Worm (Caenorhabditis elegans) whole organism, L4 larva: ENCODE measurements around the gene cal-3.

Source experiments
- lin-1 ChIP-seq: fragments of 200-800 bp; sonication (Bioruptor generic); IDR thresholded peaks from 2 replicates; pipeline ENCODE4 v1.3.6; 2022; ENCODE audit warnings: missing genetic modification reagents, missing genetic modification characterization, missing compliant biosample characterization
- mxl-2 ChIP-seq: fragments of 200-800 bp; sonication (Bioruptor generic); conservative IDR thresholded peaks from 2 replicates; pipeline ENCODE4 v1.3.6; 2022; ENCODE audit warnings: missing genetic modification reagents, missing genetic modification characterization, missing compliant biosample characterization
- pha-4 ChIP-seq, 2 experiments: fragments of 150-350 bp in 1 of 2; fragments of 200-800 bp in 1 of 2; sonication (Bioruptor generic) in 1 of 2; IDR thresholded peaks in 1 of 2; optimal IDR thresholded peaks in 1 of 2; 2 replicates each; pipeline versions ENCODE4 v1.3.6 to Lab custom; 2014 to 2022; ENCODE audit warnings: missing genetic modification characterization in 2 of 2, missing genetic modification reagents in 2 of 2, missing biosample characterization in 1 of 2, missing compliant biosample characterization in 1 of 2
- unc-39 ChIP-seq: sonication (generic microtip); optimal IDR thresholded peaks from 2 replicates; lab custom pipeline; 2017; ENCODE audit warnings: missing biosample characterization, missing genetic modification characterization

ce11 chrIV:3807545-3807944 lies 27.4 kb downstream of the cal-3 start:
- TF ChIP-seq lin-1: no peak
- no peak for TF ChIP-seq mxl-2 (GFP tag; lab: Robert Waterston, UW)
- TF ChIP-seq pha-4 (GFP tag; IDR thresholded peaks at IDR 0.05; lab: Robert Waterston, UW): no peak
- no peak for TF ChIP-seq pha-4 (tag; optimal IDR thresholded peaks at IDR 0.05; lab: Kevin White, UChicago)
- TF ChIP-seq unc-39 (tag; lab: Kevin White, UChicago): no peak
